Worm (Caenorhabditis elegans): ENCODE results near the gene Y46G5A.20.

ce11 chrII:12766443-12767188 is 44.2 kb upstream of the Y46G5A.20 start:
- no peak for TF ChIP-seq him-1 (tag; optimal IDR thresholded peaks at IDR 0.05)
- TF ChIP-seq W03F9.2 (tag; optimal IDR thresholded peaks at IDR 0.05): no peak

All from whole organism, L4/young adult.